Worm (Caenorhabditis elegans) whole organism, L1 larva: ENCODE results near the gene dlc-2.

Source experiments
- C04F5.9 ChIP-seq: sonication (generic microtip); optimal IDR thresholded peaks from 2 replicates; lab custom pipeline; 2016; ENCODE audit warnings: missing genetic modification characterization, missing compliant biosample characterization
- C16A3.4 ChIP-seq: fragments of 150-350 bp; optimal IDR thresholded peaks from 2 replicates; lab custom pipeline; 2014; ENCODE audit warnings: missing biosample characterization, missing genetic modification characterization
- C34B4.2 ChIP-seq: sonication (generic microtip); optimal IDR thresholded peaks from 2 replicates; lab custom pipeline; 2017; ENCODE audit warnings: mild to moderate bottlenecking, missing genetic modification characterization, missing compliant biosample characterization
- blmp-1 ChIP-seq: fragments of 150-350 bp; optimal IDR thresholded peaks from 2 replicates; lab custom pipeline; 2014; ENCODE audit warnings: missing biosample characterization, missing genetic modification characterization
- ceh-63 ChIP-seq: fragments of 200-800 bp; sonication (Bioruptor generic); optimal IDR thresholded peaks from 2 replicates; lab custom pipeline; 2018; ENCODE audit warnings: mild to moderate bottlenecking, missing genetic modification characterization, missing compliant biosample characterization
- ceh-8 ChIP-seq: fragments of 200-800 bp; sonication (Bioruptor generic); optimal IDR thresholded peaks from 2 replicates; lab custom pipeline; 2018; ENCODE audit warnings: mild to moderate bottlenecking, missing genetic modification characterization, moderate library complexity, missing compliant biosample characterization
- dpl-1 ChIP-seq, 3 experiments: fragments of 150-350 bp in 2 of 3; sonication (generic microtip) in 1 of 3; optimal IDR thresholded peaks; 2 replicates each; lab custom pipeline; 2014 to 2017; ENCODE audit warnings: missing biosample characterization in 3 of 3, missing genetic modification characterization in 3 of 3, missing genetic modification reagents in 3 of 3
- efl-1 ChIP-seq, 4 experiments: fragments of 150-350 bp; optimal IDR thresholded peaks in 3 of 4; peaks in 1 of 4; 1 replicate in 1 of 4; 2 replicates in 3 of 4; lab custom pipeline; 2014; ENCODE audit warnings: missing biosample characterization in 2 of 4, missing genetic modification characterization in 2 of 4, missing genetic modification reagents in 2 of 4
- fkh-4 ChIP-seq: sonication (generic microtip); optimal IDR thresholded peaks from 2 replicates; lab custom pipeline; 2016; ENCODE audit warnings: missing compliant biosample characterization, missing genetic modification characterization, borderline replicate concordance
- hpl-2 ChIP-seq: fragments of 150-350 bp; optimal IDR thresholded peaks from 2 replicates; lab custom pipeline; 2014; ENCODE audit warnings: missing biosample characterization, missing genetic modification reagents, missing genetic modification characterization
- isw-1 ChIP-seq: fragments of 200-800 bp; sonication (Bioruptor generic); IDR thresholded peaks from 2 replicates; pipeline ENCODE4 v1.3.6; 2022; ENCODE audit warnings: missing genetic modification characterization, missing compliant biosample characterization
- jun-1 ChIP-seq: fragments of 150-350 bp; optimal IDR thresholded peaks from 2 replicates; lab custom pipeline; 2014; ENCODE audit warnings: missing biosample characterization, missing genetic modification reagents, missing genetic modification characterization
- lin-14 ChIP-seq: fragments of 200-800 bp; sonication (Bioruptor generic); optimal IDR thresholded peaks from 2 replicates; lab custom pipeline; 2018; ENCODE audit warnings: mild to moderate bottlenecking, missing genetic modification characterization, moderate library complexity, missing compliant biosample characterization
- lin-35 ChIP-seq, 2 experiments: fragments of 150-350 bp; optimal IDR thresholded peaks; 2 replicates each; lab custom pipeline; 2014; ENCODE audit warnings: missing biosample characterization in 2 of 2, missing genetic modification characterization in 2 of 2, missing genetic modification reagents in 2 of 2
- lsy-2 ChIP-seq, 2 experiments: fragments of 150-350 bp; optimal IDR thresholded peaks; 2 replicates each; lab custom pipeline; 2014; ENCODE audit warnings: missing biosample characterization in 2 of 2, missing genetic modification characterization in 2 of 2
- mdl-1 ChIP-seq, 2 experiments: fragments of 150-350 bp; optimal IDR thresholded peaks; 2 replicates each; lab custom pipeline; 2014 to 2017; ENCODE audit warnings: missing biosample characterization in 2 of 2, missing genetic modification characterization in 2 of 2, inconsistent platforms in 1 of 2
- mep-1 ChIP-seq: fragments of 150-350 bp; optimal IDR thresholded peaks from 2 replicates; lab custom pipeline; 2014; ENCODE audit warnings: missing biosample characterization, missing genetic modification characterization
- nhr-19 ChIP-seq: fragments of 200-800 bp; sonication (Bioruptor generic); conservative IDR thresholded peaks from 2 replicates; pipeline ENCODE4 v1.3.6; 2022; ENCODE audit warnings: missing genetic modification characterization, missing compliant biosample characterization
- nhr-20 ChIP-seq: sonication (generic microtip); optimal IDR thresholded peaks from 2 replicates; lab custom pipeline; 2016; ENCODE audit warnings: mild to moderate bottlenecking, missing genetic modification characterization, missing compliant biosample characterization
- nhr-47 ChIP-seq: sonication (generic microtip); optimal IDR thresholded peaks from 2 replicates; lab custom pipeline; 2016; ENCODE audit warnings: mild to moderate bottlenecking, missing genetic modification characterization, moderate library complexity, missing compliant biosample characterization
- nhr-71 ChIP-seq: sonication (generic microtip); optimal IDR thresholded peaks from 2 replicates; lab custom pipeline; 2016; ENCODE audit warnings: mild to moderate bottlenecking, missing genetic modification characterization, moderate library complexity, missing compliant biosample characterization
- nhr-76 ChIP-seq: sonication (generic microtip); optimal IDR thresholded peaks from 2 replicates; lab custom pipeline; 2017; ENCODE audit warnings: missing biosample characterization, missing genetic modification characterization
- nhr-77 ChIP-seq: fragments of 150-350 bp; optimal IDR thresholded peaks from 2 replicates; lab custom pipeline; 2014; ENCODE audit warnings: missing biosample characterization, missing genetic modification characterization
- nhr-84 ChIP-seq: sonication (generic microtip); optimal IDR thresholded peaks from 2 replicates; lab custom pipeline; 2017; ENCODE audit warnings: missing biosample characterization, missing genetic modification characterization
- pag-3 ChIP-seq: sonication (generic microtip); optimal IDR thresholded peaks from 2 replicates; lab custom pipeline; 2017; ENCODE audit warnings: missing genetic modification characterization, mild to moderate bottlenecking, missing compliant biosample characterization, antibody characterized with exemption, borderline replicate concordance; ENCODE audit not compliant: insufficient read depth
- pqm-1 ChIP-seq: sonication (generic microtip); optimal IDR thresholded peaks from 3 replicates; lab custom pipeline; 2017; ENCODE audit warnings: missing biosample characterization, missing genetic modification characterization
- rnt-1 ChIP-seq: sonication (generic microtip); optimal IDR thresholded peaks from 2 replicates; lab custom pipeline; 2016; ENCODE audit warnings: mild to moderate bottlenecking, missing genetic modification characterization, moderate library complexity, missing compliant biosample characterization
- snpc-4 ChIP-seq: fragments of 150-350 bp; optimal IDR thresholded peaks from 2 replicates; lab custom pipeline; 2014; ENCODE audit warnings: missing biosample characterization, missing genetic modification characterization
- snu-23 ChIP-seq: sonication (generic microtip); optimal IDR thresholded peaks from 2 replicates; lab custom pipeline; 2016; ENCODE audit warnings: missing genetic modification characterization, missing compliant biosample characterization
- sup-37 ChIP-seq: fragments of 200-800 bp; sonication (Bioruptor generic); optimal IDR thresholded peaks from 2 replicates; lab custom pipeline; 2018; ENCODE audit warnings: mild to moderate bottlenecking, missing genetic modification characterization, missing compliant biosample characterization
- unc-130 ChIP-seq: fragments of 150-350 bp; optimal IDR thresholded peaks from 2 replicates; lab custom pipeline; 2017; ENCODE audit warnings: missing biosample characterization, missing genetic modification characterization, inconsistent platforms
- unc-30 ChIP-seq: sonication (generic microtip); optimal IDR thresholded peaks from 2 replicates; lab custom pipeline; 2017; ENCODE audit warnings: missing biosample characterization, missing genetic modification characterization
- unc-98 ChIP-seq: fragments of 200-800 bp; sonication (Bioruptor generic); IDR thresholded peaks from 2 replicates; pipeline ENCODE4 v1.3.6; 2022; ENCODE audit warnings: missing genetic modification characterization, missing compliant biosample characterization
- xbp-1 ChIP-seq: sonication (generic microtip); optimal IDR thresholded peaks from 2 replicates; lab custom pipeline; 2016; ENCODE audit warnings: missing genetic modification characterization, missing compliant biosample characterization
- zag-1 ChIP-seq: fragments of 150-350 bp; optimal IDR thresholded peaks from 2 replicates; lab custom pipeline; 2014; ENCODE audit warnings: missing biosample characterization, missing genetic modification characterization

dlc-2 gene

DNA sequence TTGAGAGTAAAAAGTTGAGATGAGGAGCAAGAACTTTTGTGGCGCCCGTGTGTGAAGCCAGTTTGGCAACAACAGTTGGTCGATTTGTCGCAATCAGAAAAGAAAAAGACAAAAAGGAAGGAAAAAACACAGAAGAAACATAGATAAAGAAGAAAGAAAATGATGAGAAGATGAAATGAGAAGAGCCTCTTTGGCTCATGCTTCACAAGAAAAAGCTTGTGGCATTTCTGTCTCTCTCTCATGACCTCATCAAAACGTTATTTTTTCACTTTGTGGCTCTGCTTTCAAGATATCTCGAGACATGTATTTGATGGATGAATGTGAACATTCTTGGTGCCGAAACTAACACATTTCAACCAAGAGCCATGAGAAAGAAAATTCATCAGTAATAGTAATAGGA lies 1.7 kb upstream of the dlc-2 start:
- peak; percentile 82 for TF ChIP-seq lin-14 (GFP tag; lab: Kevin White, UChicago)
- peak in 1 of 3 experiments; percentile 5 for TF ChIP-seq dpl-1 (GFP tag; optimal IDR thresholded peaks at IDR 0.05; lab: Kevin White, UChicago)
- no peak for TF ChIP-seq sup-37 (GFP tag; lab: Kevin White, UChicago)
- peak; percentile 34 for TF ChIP-seq nhr-19
- TF ChIP-seq zag-1 (tag; lab: Kevin White, UChicago) = no peak
- TF ChIP-seq ceh-63 (GFP tag; lab: Kevin White, UChicago) = no peak
- TF ChIP-seq hpl-2 (GFP tag; lab: Kevin White, UChicago) = no peak
- TF ChIP-seq rnt-1 (tag; lab: Kevin White, UChicago) = peak; percentile 65
- peak; percentile 8 for TF ChIP-seq mep-1 (tag; lab: Kevin White, UChicago)
- TF ChIP-seq lin-35 (GFP tag; optimal IDR thresholded peaks at IDR 0.05; lab: Kevin White, UChicago) = no peak
- TF ChIP-seq nhr-71 = peak; percentile 67
- peak; percentile 34 for TF ChIP-seq unc-130 (tag; lab: Kevin White, UChicago)
- no peak for TF ChIP-seq C16A3.4 (tag; lab: Kevin White, UChicago)
- TF ChIP-seq lsy-2 (tag; optimal IDR thresholded peaks at IDR 0.05; lab: Kevin White, UChicago) = peak; percentile 5 to 66
- peak; percentile 93 for TF ChIP-seq pag-3 (tag; lab: Kevin White, UChicago)
- peak; percentile 8 for TF ChIP-seq nhr-20 (tag; lab: Kevin White, UChicago)
- no peak for TF ChIP-seq mdl-1 (tag; optimal IDR thresholded peaks at IDR 0.05; lab: Kevin White, UChicago)
- TF ChIP-seq snu-23 (GFP tag; lab: Kevin White, UChicago) = peak; percentile 47
- TF ChIP-seq, all 84 proteins: peak for 11

DNA sequence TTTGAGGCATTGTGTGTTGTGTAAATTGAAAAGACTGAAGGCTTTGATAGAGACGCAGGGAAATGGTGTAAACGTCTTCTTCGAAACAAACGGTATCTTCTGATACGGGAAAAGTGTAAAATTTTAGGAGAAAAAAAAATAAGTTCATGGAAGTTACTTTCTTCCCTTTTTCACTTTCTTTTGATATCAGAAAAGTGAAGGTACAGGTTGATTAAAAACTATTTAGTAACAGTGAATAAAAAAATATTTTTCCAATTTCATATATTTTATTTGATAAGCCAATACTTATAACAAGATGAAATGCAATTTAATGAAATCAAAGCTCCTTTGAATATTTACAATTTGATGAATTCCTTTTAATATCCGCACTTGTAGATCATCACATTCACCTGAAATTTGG lies 1.0 kb downstream of the dlc-2 start, which contains the start of gene col-129:
Gene col-129, minus strand, starts transcription at position 101 of the 400 bp plus-strand sequence.
- TF ChIP-seq unc-98 (GFP tag; lab: Robert Waterston, UW) (no peak), ceh-8 (GFP tag; lab: Kevin White, UChicago) (no peak), dpl-1 (GFP tag; optimal IDR thresholded peaks at IDR 0.05; lab: Kevin White, UChicago) (no peak), C04F5.9 (tag; lab: Kevin White, UChicago) (no peak), mdl-1 (tag; optimal IDR thresholded peaks at IDR 0.05; lab: Kevin White, UChicago) (no peak), nhr-84 (tag; lab: Kevin White, UChicago) (no peak), xbp-1 (tag; lab: Kevin White, UChicago) (no peak)

DNA sequence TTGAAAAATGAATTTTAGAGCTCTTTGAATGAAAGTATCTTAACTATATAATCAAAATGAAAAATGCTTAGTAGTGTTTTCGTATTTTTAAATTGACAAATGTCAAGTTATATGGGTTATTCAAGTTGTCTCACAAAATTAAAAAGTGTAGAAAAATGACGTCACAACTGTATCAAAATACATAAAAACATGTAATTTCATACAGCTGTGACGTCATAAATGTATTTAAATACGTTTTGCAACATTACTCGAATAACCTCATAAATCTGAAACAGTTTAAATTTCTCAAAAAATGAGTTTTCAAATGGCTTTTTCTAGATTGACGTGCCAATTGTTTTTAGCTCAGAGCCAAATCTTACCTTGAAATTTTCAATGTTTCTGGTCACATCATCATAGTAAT lies 1.6 kb downstream of the dlc-2 start:
- no peak for TF ChIP-seq efl-1 (optimal IDR thresholded peaks at IDR 0.05; lab: Kevin White, UChicago)
- no peak for TF ChIP-seq efl-1 (GFP tag; optimal IDR thresholded peaks at IDR 0.05 in 1 of 2; lab: Kevin White, UChicago)
- TF ChIP-seq nhr-47 = no peak
- TF ChIP-seq pqm-1 (tag; lab: Kevin White, UChicago) = no peak
- TF ChIP-seq C34B4.2 = no peak
- TF ChIP-seq isw-1 = no peak
- TF ChIP-seq blmp-1 = no peak
- TF ChIP-seq unc-30 (tag; lab: Kevin White, UChicago) = no peak
- TF ChIP-seq fkh-4 (tag; lab: Kevin White, UChicago) = no peak
- TF ChIP-seq nhr-77 (tag; lab: Kevin White, UChicago) = no peak
- no peak for TF ChIP-seq unc-130 (tag; lab: Kevin White, UChicago)
- no peak for TF ChIP-seq mep-1 (tag; lab: Kevin White, UChicago)
- TF ChIP-seq snpc-4 (tag; lab: Kevin White, UChicago) = no peak
- TF ChIP-seq nhr-76 = no peak
- no peak for TF ChIP-seq jun-1 (tag; lab: Kevin White, UChicago)
- TF ChIP-seq mdl-1 (tag; optimal IDR thresholded peaks at IDR 0.05; lab: Kevin White, UChicago) = no peak
- no peak for TF ChIP-seq ceh-8 (GFP tag; lab: Kevin White, UChicago)
- TF ChIP-seq, all 84 proteins: peak for 0
